Worm (Caenorhabditis elegans): ENCODE data around the gene T13H5.1.

DNA sequence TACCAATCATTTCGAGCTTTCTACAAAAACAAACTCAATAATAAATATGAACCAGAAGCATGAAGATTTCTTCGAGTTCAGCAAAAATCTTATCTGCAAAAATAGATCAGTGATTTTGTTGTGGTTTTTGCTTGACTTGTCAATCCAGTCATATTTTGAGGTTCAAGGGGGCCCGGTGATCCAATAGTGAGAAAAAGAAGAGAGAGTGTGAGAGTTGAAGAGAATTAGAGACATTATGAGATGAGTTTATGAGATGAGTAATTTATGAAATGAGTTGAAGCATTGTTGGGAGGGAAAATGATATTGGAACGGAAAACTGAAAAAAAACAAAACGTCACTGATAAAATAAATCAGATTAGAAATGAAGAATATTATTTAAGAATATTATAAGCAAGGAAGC, at the start of gene T13H5.1:
- TF ChIP-seq lin-11 (tag; optimal IDR thresholded peaks at IDR 0.05) (no peak), ceh-9 (tag; optimal IDR thresholded peaks at IDR 0.05) (no peak), pros-1 (tag; optimal IDR thresholded peaks at IDR 0.05) (no peak), ama-1 (optimal IDR thresholded peaks at IDR 0.05) (no peak), nhr-232 (tag; optimal IDR thresholded peaks at IDR 0.05) (no peak)

Data from whole organism, late embryonic.